Worm (Caenorhabditis elegans): ENCODE data around the gene kin-16.

The kin-16 gene

ce11 chrII:9480006-9480405 lies 44.1 kb upstream of the kin-16 start, which contains the start of gene T19H5.7:
T19H5.7 (minus strand) TSS chrII:9480106.
- TF ChIP-seq nhr-237 (tag; optimal IDR thresholded peaks at IDR 0.05): no peak
- no peak for TF ChIP-seq tbx-2 (tag; optimal IDR thresholded peaks at IDR 0.05)
- no peak for TF ChIP-seq unc-86 (tag; optimal IDR thresholded peaks at IDR 0.05)

- TF ChIP-seq egl-27 (tag; optimal IDR thresholded peaks at IDR 0.05): no peak
- TF ChIP-seq dpl-1 (GFP tag; optimal IDR thresholded peaks at IDR 0.05): no peak
- TF ChIP-seq nhr-237 (tag; optimal IDR thresholded peaks at IDR 0.05): no peak
- no peak for TF ChIP-seq nhr-20 (tag; optimal IDR thresholded peaks at IDR 0.05)
- TF ChIP-seq C04F5.9 (tag; optimal IDR thresholded peaks at IDR 0.05): no peak
- no peak for TF ChIP-seq rnt-1 (tag; optimal IDR thresholded peaks at IDR 0.05)
- TF ChIP-seq unc-130 (tag; optimal IDR thresholded peaks at IDR 0.05): no peak
- no peak for TF ChIP-seq unc-62 (GFP tag; optimal IDR thresholded peaks at IDR 0.05)
- no peak for TF ChIP-seq nhr-71 (tag; optimal IDR thresholded peaks at IDR 0.05)
- no peak for TF ChIP-seq sox-4 (tag; optimal IDR thresholded peaks at IDR 0.05)
- no peak for TF ChIP-seq grh-1 (GFP tag; IDR thresholded peaks at IDR 0.05)
- no peak for TF ChIP-seq ztf-11 (tag; optimal IDR thresholded peaks at IDR 0.05)
- no peak for TF ChIP-seq hlh-17 (GFP tag; optimal IDR thresholded peaks at IDR 0.05; ENCODE audit: borderline replicate concordance)
- no peak for TF ChIP-seq zag-1 (tag; optimal IDR thresholded peaks at IDR 0.05)
These were observed 41.7 kb upstream of the kin-16 start, which contains the start of gene chil-27 for ce11 chrII:9477567-9477966. chil-27 (plus strand) TSS chrII:9477867.

- TF ChIP-seq blmp-1 (tag; optimal IDR thresholded peaks at IDR 0.05) (no peak), C16A3.4 (tag; optimal IDR thresholded peaks at IDR 0.05) (no peak), nhr-77 (tag; optimal IDR thresholded peaks at IDR 0.05) (no peak), vab-15 (tag; optimal IDR thresholded peaks at IDR 0.05) (no peak), nhr-76 (tag; optimal IDR thresholded peaks at IDR 0.05) (no peak), nhr-84 (tag; optimal IDR thresholded peaks at IDR 0.05) (no peak), tlp-1 (tag; optimal IDR thresholded peaks at IDR 0.05) (no peak), lin-15B (tag; optimal IDR thresholded peaks at IDR 0.05) (no peak), ceh-8 (GFP tag; optimal IDR thresholded peaks at IDR 0.05) (no peak), mef-2 (tag; optimal IDR thresholded peaks at IDR 0.05) (no peak), nhr-28 (tag; optimal IDR thresholded peaks at IDR 0.05) (no peak), pag-3 (tag; optimal IDR thresholded peaks at IDR 0.05; ENCODE audit: borderline replicate concordance, insufficient read depth) (no peak), ceh-63 (GFP tag; optimal IDR thresholded peaks at IDR 0.05) (no peak)
These were observed 38.6 kb upstream of the kin-16 start, which contains the start of the genes chil-25 and chil-26 for ce11 chrII:9474367-9475105. chil-25 (minus strand) TSS chrII:9474467. chil-26 (plus strand) TSS chrII:9475055.

ce11 chrII:9470027-9470426 lies 34.1 kb upstream of the kin-16 start, which contains the start of gene T19H5.6:
T19H5.6 (minus strand) TSS chrII:9470221.
- TF ChIP-seq nhr-77 (tag; optimal IDR thresholded peaks at IDR 0.05) (no peak), pax-3 (tag; optimal IDR thresholded peaks at IDR 0.05) (no peak), elt-2 (tag; optimal IDR thresholded peaks at IDR 0.05) (peak; percentile 48), isw-1 (GFP tag; IDR thresholded peaks at IDR 0.05) (no peak)

- TF ChIP-seq Y116A8C.19 (tag; optimal IDR thresholded peaks at IDR 0.05; ENCODE audit: borderline replicate concordance) (no peak), elt-2 (tag; optimal IDR thresholded peaks at IDR 0.05) (peak; percentile 95), pax-3 (tag; optimal IDR thresholded peaks at IDR 0.05) (no peak), nhr-20 (tag; optimal IDR thresholded peaks at IDR 0.05) (peak; percentile 17), ceh-82 (tag; optimal IDR thresholded peaks at IDR 0.05) (no peak), egl-27 (tag; optimal IDR thresholded peaks at IDR 0.05) (no peak)
These were observed 32.5 kb upstream of the kin-16 start, which contains the start of gene chil-23 for ce11 chrII:9468414-9468813. chil-23 (minus strand) TSS chrII:9468611.
